Fruit fly (Drosophila melanogaster): Measurements from ENCODE around the gene RPA2.

Gene RPA2

DNA sequence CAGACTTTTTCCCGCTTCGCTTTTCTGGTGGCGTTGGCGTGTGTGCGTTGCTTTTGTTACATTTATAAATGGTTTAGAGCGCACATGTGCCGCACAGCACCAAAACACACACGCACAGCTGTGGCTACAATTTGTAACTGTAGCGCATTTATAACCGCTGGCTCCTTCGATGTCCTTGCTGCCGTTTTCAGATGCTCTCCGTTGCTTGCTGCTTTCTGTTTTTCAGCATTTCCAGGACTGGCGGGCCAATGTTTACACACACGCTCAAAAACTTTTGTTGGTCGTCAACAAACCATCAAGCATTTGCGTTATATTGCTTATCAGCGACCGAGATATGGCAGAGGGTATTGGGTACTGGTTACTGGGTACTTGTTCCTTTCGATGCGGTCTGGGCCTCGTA, 42.8 kb upstream of the RPA2 start (continued):
- no peak for TF ChIP-seq CG4328 (GFP tag; optimal IDR thresholded peaks at IDR 0.05)
- no peak for TF ChIP-seq z (GFP tag; IDR thresholded peaks at IDR 0.05)
- no peak for TF ChIP-seq ftz-f1 (GFP tag; optimal IDR thresholded peaks at IDR 0.05)
- TF ChIP-seq seq (GFP tag; IDR thresholded peaks at IDR 0.05), result no peak
- TF ChIP-seq fu2 (GFP tag; optimal IDR thresholded peaks at IDR 0.05), result no peak
- TF ChIP-seq Dbx (GFP tag; IDR thresholded peaks at IDR 0.05), result no peak
- TF ChIP-seq HmgZ (tag; optimal IDR thresholded peaks at IDR 0.05), result no peak
- TF ChIP-seq gem (tag; optimal IDR thresholded peaks at IDR 0.05), result no peak
- TF ChIP-seq CG10274 (GFP tag; optimal IDR thresholded peaks at IDR 0.05), result no peak
- no peak for TF ChIP-seq Oaz (GFP tag; IDR thresholded peaks at IDR 0.05)
- TF ChIP-seq CG2116 (GFP tag; optimal IDR thresholded peaks at IDR 0.05), result peak; percentile 0
- TF ChIP-seq Awh (GFP tag; IDR thresholded peaks at IDR 0.05), result no peak
- TF ChIP-seq unc-4 (GFP tag; IDR thresholded peaks at IDR 0.05; ENCODE audit: partially characterized antibody), result no peak
- no peak for TF ChIP-seq hb (GFP tag; IDR thresholded peaks at IDR 0.05; ENCODE audit: partially characterized antibody)
- no peak for TF ChIP-seq CG5180 (GFP tag; optimal IDR thresholded peaks at IDR 0.05)
- TF ChIP-seq HmgD (GFP tag; optimal IDR thresholded peaks at IDR 0.05), result no peak
- TF ChIP-seq Gsc (GFP tag; IDR thresholded peaks at IDR 0.05), result no peak
- TF ChIP-seq Med (GFP tag), result peak; percentile 58
- no peak for TF ChIP-seq sens-2 (GFP tag; IDR thresholded peaks at IDR 0.05)
- no peak for TF ChIP-seq bowl (GFP tag; IDR thresholded peaks at IDR 0.05)
- TF ChIP-seq HLH54F (GFP tag; optimal IDR thresholded peaks at IDR 0.05), result no peak
- peak; percentile 8 for TF ChIP-seq CG15479 (GFP tag; optimal IDR thresholded peaks at IDR 0.05)
- no peak for TF ChIP-seq jing (GFP tag; optimal IDR thresholded peaks at IDR 0.05)
- TF ChIP-seq Xrp1 (GFP tag; IDR thresholded peaks at IDR 0.05), result peak; percentile 31; the same call in 1 of the 2 replicates
- TF ChIP-seq CG3281 (GFP tag; optimal IDR thresholded peaks at IDR 0.05), result no peak
- no peak for TF ChIP-seq CG12744 (GFP tag; optimal IDR thresholded peaks at IDR 0.05)
- peak; percentile 31 for TF ChIP-seq CG18599 (GFP tag; optimal IDR thresholded peaks at IDR 0.05)
- no peak for TF ChIP-seq stwl (tag; optimal IDR thresholded peaks at IDR 0.05)
- no peak for TF ChIP-seq CG9609 (GFP tag; optimal IDR thresholded peaks at IDR 0.05)
- no peak for TF ChIP-seq ind (GFP tag; optimal IDR thresholded peaks at IDR 0.05)
- TF ChIP-seq Scr (GFP tag; IDR thresholded peaks at IDR 0.05; ENCODE audit: partially characterized antibody), result 0 out of 2 replicates have a peak, but pooled peaks have one; percentile 10
- no peak for TF ChIP-seq Blimp-1 (GFP tag; optimal IDR thresholded peaks at IDR 0.05)
- TF ChIP-seq kah (GFP tag; optimal IDR thresholded peaks at IDR 0.05), result no peak
- no peak for TF ChIP-seq CG6854 (GFP tag; optimal IDR thresholded peaks at IDR 0.05)
- no peak for TF ChIP-seq zf30C (GFP tag; optimal IDR thresholded peaks at IDR 0.05)
- peak; percentile 81 for TF ChIP-seq twi (tag; optimal IDR thresholded peaks at IDR 0.05)
- no peak for TF ChIP-seq CG30020 (tag; optimal IDR thresholded peaks at IDR 0.05)
- TF ChIP-seq CG16863 (GFP tag; optimal IDR thresholded peaks at IDR 0.05), result no peak
- TF ChIP-seq Hr78 (GFP tag; optimal IDR thresholded peaks at IDR 0.05), result no peak
- TF ChIP-seq p53 (GFP tag; optimal IDR thresholded peaks at IDR 0.05), result no peak
- no peak for TF ChIP-seq CG9876 (GFP tag; optimal IDR thresholded peaks at IDR 0.05)
- TF ChIP-seq onecut (GFP tag; IDR thresholded peaks at IDR 0.05), result no peak
- no peak for TF ChIP-seq ara (GFP tag; IDR thresholded peaks at IDR 0.05)
